Worm (Caenorhabditis elegans) whole organism, early embryonic: ENCODE measurements around the gene pgph-1.

Source experiments
- ama-1 ChIP-seq: fragments of 150-350 bp; optimal IDR thresholded peaks from 2 replicates; lab custom pipeline; 2014
- hmg-4 ChIP-seq: fragments of 200-800 bp; sonication (Bioruptor generic); optimal IDR thresholded peaks from 2 replicates; lab custom pipeline; 2018; ENCODE audit warnings: mild to moderate bottlenecking, missing genetic modification characterization, missing compliant biosample characterization
- hnd-1 ChIP-seq: sonication (generic microtip); optimal IDR thresholded peaks from 2 replicates; lab custom pipeline; 2016; ENCODE audit warnings: missing genetic modification characterization, missing compliant biosample characterization

ce11 chrV:5746237-5746636, 7.1 kb downstream of the pgph-1 start:
- TF ChIP-seq ama-1 (lab: Kevin White, UChicago): no peak
- TF ChIP-seq hnd-1 (tag; lab: Kevin White, UChicago): no peak
- TF ChIP-seq hmg-4 (GFP tag; lab: Kevin White, UChicago): no peak
